Fruit fly (Drosophila melanogaster) Kc167 (cell line): ENCODE results near the gene polo.

ENCODE experiments used
- Myc ChIP-seq: fragments of >200 bp; optimal IDR thresholded peaks from 2 replicates; lab custom pipeline; 2017; ENCODE audit warnings: missing external identifiers
- Sin3A ChIP-seq: fragments of >200 bp; optimal IDR thresholded peaks from 2 replicates; lab custom pipeline; 2018; ENCODE audit warnings: missing external identifiers
- h ChIP-seq: fragments of >200 bp; optimal IDR thresholded peaks from 3 replicates; lab custom pipeline; 2018; ENCODE audit warnings: missing external identifiers
- insv ChIP-seq: fragments of >200 bp; optimal IDR thresholded peaks from 3 replicates; lab custom pipeline; 2018; ENCODE audit warnings: missing external identifiers
- psq ChIP-seq: fragments of >200 bp; optimal IDR thresholded peaks from 2 replicates; lab custom pipeline; 2017; ENCODE audit warnings: missing external identifiers
- ttk ChIP-seq: sonication (Bioruptor generic); optimal IDR thresholded peaks from 2 replicates; lab custom pipeline; 2017; ENCODE audit warnings: missing external identifiers

The polo gene

dm6 chr3L:20309758-20310733 lies 592 bp downstream of the polo start:
- TF ChIP-seq h (lab: Kevin White, UChicago) (no peak), insv (lab: Kevin White, UChicago) (peak; percentile 7)

- TF ChIP-seq h (lab: Kevin White, UChicago) (no peak), insv (lab: Kevin White, UChicago) (no peak), Myc (lab: Kevin White, UChicago) (no peak), Sin3A (lab: Kevin White, UChicago) (no peak), psq (lab: Kevin White, UChicago) (no peak), ttk (no peak)
Measured at dm6 chr3L:20313469-20313868, 4.0 kb downstream of the polo start, which contains the start of gene alphaSnap. alphaSnap (plus strand) TSS chr3L:20313632.

- no peak for TF ChIP-seq Myc (lab: Kevin White, UChicago)
- TF ChIP-seq h (lab: Kevin White, UChicago), result no peak
- TF ChIP-seq psq (lab: Kevin White, UChicago), result no peak
- TF ChIP-seq ttk, result no peak
Measured at dm6 chr3L:20316956-20317589, 7.6 kb downstream of the polo start, which contains the start of gene Spn77Ba. Spn77Ba (plus strand) TSS chr3L:20317190.

dm6 chr3L:20317751-20318150 lies 8.3 kb downstream of the polo start:
- TF ChIP-seq ttk (no peak), Sin3A (lab: Kevin White, UChicago) (no peak), h (lab: Kevin White, UChicago) (no peak), insv (lab: Kevin White, UChicago) (no peak), psq (lab: Kevin White, UChicago) (no peak), Myc (lab: Kevin White, UChicago) (no peak)

dm6 chr3L:20320044-20320443 lies 10.6 kb downstream of the polo start:
- no peak for TF ChIP-seq psq (lab: Kevin White, UChicago)
- no peak for TF ChIP-seq h (lab: Kevin White, UChicago)
- no peak for TF ChIP-seq ttk
- TF ChIP-seq Sin3A (lab: Kevin White, UChicago), result no peak
- no peak for TF ChIP-seq Myc (lab: Kevin White, UChicago)
- TF ChIP-seq insv (lab: Kevin White, UChicago), result no peak

dm6 chr3L:20320652-20321051 lies 11.2 kb downstream of the polo start, which contains the start of gene Spn77Bb:
Spn77Bb (plus strand) TSS chr3L:20320952.
- no peak for TF ChIP-seq ttk
- TF ChIP-seq psq (lab: Kevin White, UChicago), result no peak
- no peak for TF ChIP-seq Sin3A (lab: Kevin White, UChicago)
- TF ChIP-seq insv (lab: Kevin White, UChicago), result no peak
- no peak for TF ChIP-seq h (lab: Kevin White, UChicago)
- TF ChIP-seq Myc (lab: Kevin White, UChicago), result no peak

- no peak for TF ChIP-seq Sin3A (lab: Kevin White, UChicago)
- no peak for TF ChIP-seq insv (lab: Kevin White, UChicago)
Measured at dm6 chr3L:20342334-20342733, 32.9 kb downstream of the polo start, which contains the start of gene Spn77Bc. Spn77Bc (plus strand) TSS chr3L:20342634.

dm6 chr3L:20347762-20348580 lies 38.5 kb downstream of the polo start, which contains the start of the genes Rbbp5 and eRF1:
Rbbp5 (minus strand) TSS chr3L:20347942.
eRF1 (plus strand) TSS chr3L:20348355.
- no peak for TF ChIP-seq h (lab: Kevin White, UChicago)
- no peak for TF ChIP-seq Sin3A (lab: Kevin White, UChicago)
- no peak for TF ChIP-seq insv (lab: Kevin White, UChicago)
- TF ChIP-seq Myc (lab: Kevin White, UChicago), result no peak
- TF ChIP-seq ttk, result no peak
- no peak for TF ChIP-seq psq (lab: Kevin White, UChicago)

dm6 chr3L:20348581-20349093 lies 39.2 kb downstream of the polo start:
- no peak for TF ChIP-seq ttk
- TF ChIP-seq psq (lab: Kevin White, UChicago), result no peak
- TF ChIP-seq Myc (lab: Kevin White, UChicago), result no peak
- TF ChIP-seq insv (lab: Kevin White, UChicago), result no peak
- TF ChIP-seq h (lab: Kevin White, UChicago), result no peak
- TF ChIP-seq Sin3A (lab: Kevin White, UChicago), result no peak

- TF ChIP-seq psq (lab: Kevin White, UChicago) (no peak), h (lab: Kevin White, UChicago) (no peak), ttk (no peak), Sin3A (lab: Kevin White, UChicago) (no peak), insv (lab: Kevin White, UChicago) (no peak), Myc (lab: Kevin White, UChicago) (no peak)
Measured at dm6 chr3L:20349333-20349924, 40.0 kb downstream of the polo start.
